Worm (Caenorhabditis elegans) whole organism, L3 larva: Measurements from ENCODE around the gene F07C3.9.

Source experiments
- R02D3.7 ChIP-seq: fragments of 150-350 bp; optimal IDR thresholded peaks from 2 replicates; lab custom pipeline; 2014; ENCODE audit warnings: missing biosample characterization, missing genetic modification characterization
- aly-2 ChIP-seq: fragments of 150-350 bp; optimal IDR thresholded peaks from 2 replicates; lab custom pipeline; 2014; ENCODE audit warnings: missing biosample characterization, missing genetic modification characterization
- ama-1 ChIP-seq: fragments of 150-350 bp; optimal IDR thresholded peaks from 2 replicates; lab custom pipeline; 2018
- ceh-16 ChIP-seq: sonication (generic microtip); optimal IDR thresholded peaks from 2 replicates; lab custom pipeline; 2017; ENCODE audit warnings: missing biosample characterization, missing genetic modification characterization
- ceh-28 ChIP-seq: fragments of 150-350 bp; optimal IDR thresholded peaks from 2 replicates; lab custom pipeline; 2014; ENCODE audit warnings: missing biosample characterization, missing genetic modification reagents, missing genetic modification characterization
- ceh-9 ChIP-seq: sonication (generic microtip); optimal IDR thresholded peaks from 2 replicates; lab custom pipeline; 2018; ENCODE audit warnings: missing biosample characterization, missing genetic modification characterization
- daf-12 ChIP-seq: fragments of 150-350 bp; optimal IDR thresholded peaks from 2 replicates; lab custom pipeline; 2014; ENCODE audit warnings: missing biosample characterization, missing genetic modification reagents, missing genetic modification characterization
- egl-27 ChIP-seq: sonication (generic microtip); optimal IDR thresholded peaks from 4 replicates; lab custom pipeline; 2017; ENCODE audit warnings: missing biosample characterization, missing genetic modification reagents, missing genetic modification characterization
- egl-5 ChIP-seq: fragments of 150-350 bp; optimal IDR thresholded peaks from 2 replicates; lab custom pipeline; 2017; ENCODE audit warnings: missing biosample characterization, missing genetic modification reagents, missing genetic modification characterization, inconsistent platforms
- elt-1 ChIP-seq: fragments of 150-350 bp; optimal IDR thresholded peaks from 2 replicates; lab custom pipeline; 2014; ENCODE audit warnings: missing biosample characterization, missing genetic modification characterization
- elt-2 ChIP-seq: sonication (generic microtip); optimal IDR thresholded peaks from 2 replicates; lab custom pipeline; 2016; ENCODE audit warnings: missing genetic modification reagents, mild to moderate bottlenecking, missing genetic modification characterization, missing compliant biosample characterization
- elt-3 ChIP-seq, 3 experiments: fragments of 150-350 bp in 1 of 3; sonication (generic microtip) in 2 of 3; optimal IDR thresholded peaks; 2 replicates in 2 of 3; 4 replicates in 1 of 3; lab custom pipeline; 2014 to 2017; ENCODE audit warnings: missing biosample characterization in 3 of 3, missing genetic modification characterization in 3 of 3
- fkh-10 ChIP-seq: sonication (generic microtip); optimal IDR thresholded peaks from 2 replicates; lab custom pipeline; 2017; ENCODE audit warnings: missing biosample characterization, missing genetic modification reagents, missing genetic modification characterization
- fkh-2 ChIP-seq: fragments of 150-350 bp; optimal IDR thresholded peaks from 2 replicates; lab custom pipeline; 2014; ENCODE audit warnings: missing biosample characterization, missing genetic modification reagents, missing genetic modification characterization
- hmg-11 ChIP-seq: sonication (generic microtip); optimal IDR thresholded peaks from 2 replicates; lab custom pipeline; 2016; ENCODE audit warnings: missing genetic modification characterization, missing compliant biosample characterization
- lin-39 ChIP-seq: fragments of 150-350 bp; optimal IDR thresholded peaks from 2 replicates; lab custom pipeline; 2018; ENCODE audit warnings: missing biosample characterization, missing genetic modification reagents, missing genetic modification characterization
- lsy-12 ChIP-seq: sonication (generic microtip); optimal IDR thresholded peaks from 2 replicates; lab custom pipeline; 2016; ENCODE audit warnings: mild to moderate bottlenecking, missing genetic modification characterization, missing compliant biosample characterization
- mdl-1 ChIP-seq: fragments of 150-350 bp; optimal IDR thresholded peaks from 2 replicates; lab custom pipeline; 2014; ENCODE audit warnings: missing biosample characterization, missing genetic modification characterization
- mml-1 ChIP-seq: fragments of 150-350 bp; sonication (generic microtip); optimal IDR thresholded peaks from 3 replicates; lab custom pipeline; 2014; ENCODE audit warnings: missing biosample characterization, missing genetic modification characterization
- nfya-1 ChIP-seq: sonication (generic microtip); optimal IDR thresholded peaks from 2 replicates; lab custom pipeline; 2017; ENCODE audit warnings: missing genetic modification characterization, mild to moderate bottlenecking, missing compliant biosample characterization, antibody characterized with exemption, moderate library complexity; ENCODE audit not compliant: insufficient read depth
- nhr-11 ChIP-seq: fragments of 150-350 bp; optimal IDR thresholded peaks from 2 replicates; lab custom pipeline; 2014; ENCODE audit warnings: missing biosample characterization, missing genetic modification characterization
- nhr-12 ChIP-seq: fragments of 150-350 bp; optimal IDR thresholded peaks from 2 replicates; lab custom pipeline; 2014; ENCODE audit warnings: missing biosample characterization, missing genetic modification characterization
- nhr-25 ChIP-seq: sonication (generic microtip); optimal IDR thresholded peaks from 2 replicates; lab custom pipeline; 2017; ENCODE audit warnings: missing biosample characterization, missing genetic modification characterization
- nhr-28 ChIP-seq: fragments of 150-350 bp; optimal IDR thresholded peaks from 2 replicates; lab custom pipeline; 2014; ENCODE audit warnings: missing biosample characterization, missing genetic modification characterization
- nhr-43 ChIP-seq: sonication (generic microtip); optimal IDR thresholded peaks from 2 replicates; lab custom pipeline; 2016; ENCODE audit warnings: mild to moderate bottlenecking, missing genetic modification characterization, missing compliant biosample characterization; ENCODE audit not compliant: poor library complexity, severe bottlenecking
- nhr-76 ChIP-seq: fragments of 150-350 bp; sonication (generic microtip); optimal IDR thresholded peaks from 5 replicates; lab custom pipeline; 2014; ENCODE audit warnings: missing biosample characterization, missing genetic modification characterization
- nhr-77 ChIP-seq: fragments of 150-350 bp; optimal IDR thresholded peaks from 2 replicates; lab custom pipeline; 2014; ENCODE audit warnings: missing biosample characterization, missing genetic modification characterization
- pqm-1 ChIP-seq: fragments of 150-350 bp; optimal IDR thresholded peaks from 2 replicates; lab custom pipeline; 2017; ENCODE audit warnings: missing biosample characterization, missing genetic modification characterization, inconsistent platforms
- sea-2 ChIP-seq: fragments of 150-350 bp; sonication (generic microtip); optimal IDR thresholded peaks from 4 replicates; lab custom pipeline; 2014; ENCODE audit warnings: missing biosample characterization, missing genetic modification reagents, missing genetic modification characterization
- unc-62 ChIP-seq: fragments of 150-350 bp; sonication (generic microtip); optimal IDR thresholded peaks from 4 replicates; lab custom pipeline; 2014; ENCODE audit warnings: missing biosample characterization, missing genetic modification reagents, missing genetic modification characterization
- zag-1 ChIP-seq: fragments of 150-350 bp; optimal IDR thresholded peaks from 2 replicates; lab custom pipeline; 2014; ENCODE audit warnings: missing biosample characterization, missing genetic modification characterization
- ztf-11 ChIP-seq: fragments of 150-350 bp; optimal IDR thresholded peaks from 2 replicates; lab custom pipeline; 2014; ENCODE audit warnings: missing biosample characterization, missing genetic modification characterization

F07C3.9 gene

ce11 chrV:9272624-9273023, 18.2 kb upstream of the F07C3.9 start:
- no peak for TF ChIP-seq unc-62 (GFP tag; lab: Kevin White, UChicago)
- TF ChIP-seq ztf-11 (tag; lab: Kevin White, UChicago): no peak
- TF ChIP-seq sea-2 (GFP tag; lab: Kevin White, UChicago): no peak
- no peak for TF ChIP-seq fkh-10 (GFP tag; lab: Kevin White, UChicago)
- TF ChIP-seq fkh-2 (tag; lab: Kevin White, UChicago): no peak
- no peak for TF ChIP-seq nhr-76 (tag; lab: Kevin White, UChicago)
- no peak for TF ChIP-seq nhr-11
- TF ChIP-seq egl-27 (tag; lab: Kevin White, UChicago): no peak
- TF ChIP-seq elt-2 (tag; lab: Kevin White, UChicago): no peak
- TF ChIP-seq mdl-1: no peak
- TF ChIP-seq nhr-12: no peak
- no peak for TF ChIP-seq egl-5 (tag; lab: Kevin White, UChicago)

DNA sequence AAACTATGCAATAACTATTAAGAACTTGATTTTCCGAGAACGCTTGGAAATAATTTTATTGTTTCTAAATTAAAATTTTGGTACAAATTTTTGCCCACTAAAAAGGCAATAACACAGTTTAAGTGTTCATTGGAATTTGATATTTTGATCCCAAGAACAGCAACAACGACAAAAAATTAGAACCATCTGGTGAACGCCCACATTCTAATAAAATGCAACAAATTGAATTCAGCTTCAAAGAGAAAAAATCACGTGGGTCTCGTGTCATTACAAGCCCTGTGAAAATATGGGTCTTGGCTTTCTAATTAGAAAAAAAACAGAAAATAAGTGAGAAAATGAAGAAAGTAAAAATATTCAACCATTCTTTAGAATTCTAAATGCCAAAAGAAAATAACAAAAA, 17.4 kb upstream of the F07C3.9 start:
- TF ChIP-seq elt-3 (tag; optimal IDR thresholded peaks at IDR 0.05; lab: Kevin White, UChicago): no peak
- no peak for TF ChIP-seq nhr-11
- no peak for TF ChIP-seq ztf-11 (tag; lab: Kevin White, UChicago)
- TF ChIP-seq zag-1 (tag; lab: Kevin White, UChicago): no peak
- TF ChIP-seq elt-1 (tag; lab: Kevin White, UChicago): no peak
- no peak for TF ChIP-seq ceh-16 (tag; lab: Kevin White, UChicago)

DNA sequence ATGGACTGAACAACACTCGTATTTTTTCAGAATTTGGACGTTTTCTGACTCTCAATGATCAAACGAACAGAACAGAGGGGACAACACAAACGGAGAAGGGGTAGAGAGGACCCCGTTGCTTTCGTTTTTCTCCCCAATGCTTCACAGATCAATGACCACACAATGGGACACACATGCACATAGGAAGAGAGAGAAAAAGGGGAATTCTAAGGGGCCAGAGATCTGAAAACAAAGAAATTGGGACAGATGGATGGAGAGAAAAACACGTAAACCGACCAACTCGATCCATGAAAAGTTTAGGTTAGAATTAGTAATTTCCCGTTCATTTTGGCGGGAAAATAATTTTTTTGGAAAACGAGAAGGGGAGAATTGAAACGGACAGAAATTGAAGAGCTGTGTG, 16.0 kb upstream of the F07C3.9 start:
- TF ChIP-seq nfya-1 (tag; lab: Kevin White, UChicago): peak; percentile 34
- no peak for TF ChIP-seq nhr-25 (tag; lab: Kevin White, UChicago)

- TF ChIP-seq sea-2 (GFP tag; lab: Kevin White, UChicago): no peak
- TF ChIP-seq lsy-12 (tag; lab: Kevin White, UChicago): no peak
- TF ChIP-seq elt-3 (tag; optimal IDR thresholded peaks at IDR 0.05; lab: Kevin White, UChicago): no peak
- TF ChIP-seq R02D3.7 (tag; lab: Kevin White, UChicago): no peak
- TF ChIP-seq nhr-25 (tag; lab: Kevin White, UChicago): no peak
- no peak for TF ChIP-seq ceh-9 (tag; lab: Kevin White, UChicago)
- no peak for TF ChIP-seq ceh-28
- TF ChIP-seq fkh-10 (GFP tag; lab: Kevin White, UChicago): no peak
- TF ChIP-seq ztf-11 (tag; lab: Kevin White, UChicago): no peak
- no peak for TF ChIP-seq nhr-11
- no peak for TF ChIP-seq nhr-28 (tag; lab: Kevin White, UChicago)
- TF ChIP-seq mml-1 (tag; lab: Kevin White, UChicago): no peak
- no peak for TF ChIP-seq elt-2 (tag; lab: Kevin White, UChicago)
These were observed 13.8 kb upstream of the F07C3.9 start for ce11 chrV:9268202-9268601.

ce11 chrV:9266399-9266798, 12.0 kb upstream of the F07C3.9 start, which contains the start of gene slc-17.7:
slc-17.7 (minus strand) TSS chrV:9266499.
- TF ChIP-seq nhr-76 (tag; lab: Kevin White, UChicago) (no peak), R02D3.7 (tag; lab: Kevin White, UChicago) (no peak), fkh-10 (GFP tag; lab: Kevin White, UChicago) (no peak), daf-12 (no peak), ama-1 (lab: Kevin White, UChicago) (no peak), nhr-28 (tag; lab: Kevin White, UChicago) (no peak), lin-39 (tag; lab: Kevin White, UChicago) (no peak), lsy-12 (tag; lab: Kevin White, UChicago) (no peak), aly-2 (tag; lab: Kevin White, UChicago) (no peak), unc-62 (GFP tag; lab: Kevin White, UChicago) (no peak), nhr-77 (tag; lab: Kevin White, UChicago) (no peak), nhr-43 (no peak), mdl-1 (no peak), hmg-11 (no peak), nfya-1 (tag; lab: Kevin White, UChicago) (no peak), elt-1 (tag; lab: Kevin White, UChicago) (no peak)
- TF ChIP-seq, all 47 proteins: peak for 0

- no peak for TF ChIP-seq ceh-16 (tag; lab: Kevin White, UChicago)
- peak; percentile 70 for TF ChIP-seq pqm-1 (tag; lab: Kevin White, UChicago)
- TF ChIP-seq elt-2 (tag; lab: Kevin White, UChicago): peak; percentile 50
These were observed 8.3 kb upstream of the F07C3.9 start for ce11 chrV:9262708-9263107.
